Fruit fly (Drosophila melanogaster): ENCODE measurements around the gene Klp3A.

Gene Klp3A

DNA sequence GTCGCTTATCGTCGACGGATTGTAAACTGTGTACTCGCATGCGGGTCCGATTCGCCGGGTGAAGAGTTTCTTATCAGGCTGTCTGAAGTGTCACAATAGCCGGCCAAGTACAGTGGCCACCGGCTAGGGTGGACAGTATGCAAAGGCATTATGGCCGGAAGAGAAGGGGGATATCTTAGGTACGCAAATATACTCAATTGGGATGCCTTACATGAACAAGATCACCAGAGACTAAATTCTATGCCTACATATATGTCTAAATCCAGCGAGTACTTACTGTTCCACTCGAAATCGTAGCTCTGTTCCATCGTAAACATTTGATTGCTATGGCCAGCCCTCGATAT lies 10.1 kb downstream of the Klp3A start (continued):
- peak; percentile 96 for TF ChIP-seq Hnf4 (GFP tag; optimal IDR thresholded peaks at IDR 0.05)
- peak; percentile 97 for TF ChIP-seq rgr (GFP tag; optimal IDR thresholded peaks at IDR 0.05)

dm6 chrX:2593094-2593752 lies 10.6 kb downstream of the Klp3A start:
- TF ChIP-seq ey (GFP tag; optimal IDR thresholded peaks at IDR 0.05) = no peak
- peak in 1 of 2 experiments; percentile 25 for TF ChIP-seq dl (GFP tag; optimal IDR thresholded peaks at IDR 0.05; ENCODE audit: insufficient read depth in 1 of 2, partially characterized antibody in 2 of 2)

DNA sequence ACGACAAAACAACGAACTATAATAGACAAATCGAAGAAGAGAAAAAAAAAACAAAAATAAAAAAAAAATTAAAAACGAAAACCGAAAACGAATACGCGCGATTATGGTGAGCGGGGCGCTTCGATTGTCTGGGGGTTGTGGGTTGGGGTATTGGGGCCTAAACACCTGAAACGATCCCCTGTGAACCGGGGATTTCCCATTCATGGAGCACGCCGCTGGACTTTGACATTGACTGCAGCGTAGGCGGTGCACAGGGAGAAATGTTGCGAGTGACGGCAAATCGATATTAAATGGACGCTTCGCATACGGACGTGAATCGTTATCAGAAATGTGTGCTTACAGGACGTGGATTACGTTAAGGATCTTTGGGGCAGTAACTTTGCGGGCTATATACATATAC lies 11.6 kb downstream of the Klp3A start:
- no peak for TF ChIP-seq GATAd (GFP tag; optimal IDR thresholded peaks at IDR 0.05)
- peak; percentile 43 for TF ChIP-seq Hnf4 (GFP tag; optimal IDR thresholded peaks at IDR 0.05)
- no peak for TF ChIP-seq Rel (GFP tag; optimal IDR thresholded peaks at IDR 0.05)
- peak; percentile 99 for TF ChIP-seq Rel (tag; optimal IDR thresholded peaks at IDR 0.05)

DNA sequence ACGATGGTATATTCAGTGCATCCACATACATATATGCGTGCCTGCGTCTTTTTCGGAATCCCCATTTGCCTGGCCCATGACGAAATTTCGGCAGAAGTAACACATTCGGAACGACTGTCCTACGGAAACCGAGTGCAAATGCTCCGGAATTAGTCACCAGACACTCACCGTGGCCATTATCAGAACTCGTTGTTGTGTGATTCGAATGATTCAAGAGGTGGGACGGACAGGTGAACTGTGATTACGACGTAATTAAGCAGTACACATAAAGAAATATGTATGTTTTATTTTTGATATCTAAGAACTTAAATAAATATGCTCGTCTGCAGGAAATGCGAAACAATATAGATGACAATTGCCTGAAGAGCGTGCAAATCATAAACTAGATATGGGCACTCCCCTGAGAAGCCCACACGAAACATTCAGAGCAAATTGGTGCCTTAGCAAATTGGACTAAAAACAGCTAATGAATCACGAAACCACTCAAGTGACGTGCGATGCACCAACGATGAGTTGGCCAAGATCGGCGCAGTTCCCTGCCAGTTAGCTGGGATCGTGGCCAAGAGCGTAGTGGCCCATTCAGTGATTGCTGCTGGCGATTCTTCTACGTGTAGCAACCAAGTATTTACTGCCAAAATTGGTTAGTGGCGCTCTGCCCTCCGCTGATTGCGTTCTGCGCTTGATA lies 12.4 kb downstream of the Klp3A start:
- peak; percentile 56 for TF ChIP-seq Sp1 (GFP tag; optimal IDR thresholded peaks at IDR 0.05)
- no peak for TF ChIP-seq Dif (GFP tag; optimal IDR thresholded peaks at IDR 0.05; ENCODE audit: partially characterized antibody)
- no peak for TF ChIP-seq sv (GFP tag; optimal IDR thresholded peaks at IDR 0.05)
- no peak for TF ChIP-seq usp (GFP tag; optimal IDR thresholded peaks at IDR 0.05)
- TF ChIP-seq foxo (GFP tag; optimal IDR thresholded peaks at IDR 0.05) = peak in 1 of 2 experiments; percentile 64
- peak; percentile 21 for TF ChIP-seq Jra (GFP tag; optimal IDR thresholded peaks at IDR 0.05)
- TF ChIP-seq dmrt93B (GFP tag; optimal IDR thresholded peaks at IDR 0.05) = peak; percentile 34
- peak; percentile 67 for TF ChIP-seq fru (GFP tag; optimal IDR thresholded peaks at IDR 0.05)
- peak; percentile 46 for TF ChIP-seq rgr (GFP tag; optimal IDR thresholded peaks at IDR 0.05)
- TF ChIP-seq Rel (GFP tag; optimal IDR thresholded peaks at IDR 0.05) = no peak
- peak; percentile 75 for TF ChIP-seq Rel (tag; optimal IDR thresholded peaks at IDR 0.05)
- TF ChIP-seq psq (GFP tag; optimal IDR thresholded peaks at IDR 0.05) = peak; percentile 29
- peak; percentile 60 for TF ChIP-seq ey (GFP tag; optimal IDR thresholded peaks at IDR 0.05)
- no peak for TF ChIP-seq Hr78 (GFP tag; optimal IDR thresholded peaks at IDR 0.05)
- TF ChIP-seq br (GFP tag; optimal IDR thresholded peaks at IDR 0.05) = peak; percentile 43
- peak; percentile 46 for TF ChIP-seq h (GFP tag; optimal IDR thresholded peaks at IDR 0.05)
- peak; percentile 44 for TF ChIP-seq HLH106 (tag; optimal IDR thresholded peaks at IDR 0.05)
- peak; percentile 11 for TF ChIP-seq OdsH (GFP tag; optimal IDR thresholded peaks at IDR 0.05)

DNA sequence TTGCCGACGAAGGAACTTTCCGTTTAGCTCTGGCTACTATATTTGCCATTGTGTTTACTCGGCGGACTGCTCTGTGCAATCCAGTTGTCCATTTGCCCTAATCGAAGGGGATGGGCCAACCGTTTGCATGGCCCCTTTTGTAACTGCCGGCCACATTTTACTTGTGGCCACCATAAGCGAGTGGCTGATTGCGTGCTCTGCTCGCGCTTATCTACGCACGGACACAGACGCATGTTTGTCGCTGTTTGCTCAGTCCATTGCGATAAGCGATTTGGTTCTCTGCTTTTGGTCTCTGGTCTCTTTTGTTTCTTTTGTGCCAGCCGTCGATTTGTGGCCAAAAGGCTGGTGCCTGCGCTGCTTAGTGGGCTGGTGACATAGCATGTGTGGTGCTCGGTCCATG lies 13.2 kb downstream of the Klp3A start:
- TF ChIP-seq dl (GFP tag; optimal IDR thresholded peaks at IDR 0.05; ENCODE audit: insufficient read depth in 1 of 2, partially characterized antibody in 2 of 2) = no peak
- no peak for TF ChIP-seq dmrt93B (GFP tag; optimal IDR thresholded peaks at IDR 0.05)
- TF ChIP-seq Mio (GFP tag; optimal IDR thresholded peaks at IDR 0.05) = no peak
- TF ChIP-seq br (GFP tag; optimal IDR thresholded peaks at IDR 0.05) = no peak
- no peak for TF ChIP-seq woc (GFP tag; optimal IDR thresholded peaks at IDR 0.05)
- no peak for TF ChIP-seq Sp1 (GFP tag; optimal IDR thresholded peaks at IDR 0.05)
- TF ChIP-seq sv (GFP tag; optimal IDR thresholded peaks at IDR 0.05) = no peak
- no peak for TF ChIP-seq Jra (GFP tag; optimal IDR thresholded peaks at IDR 0.05)
- TF ChIP-seq CG9705 (GFP tag; optimal IDR thresholded peaks at IDR 0.05) = no peak

- peak; percentile 89 for TF ChIP-seq psq (GFP tag; optimal IDR thresholded peaks at IDR 0.05)
- peak; percentile 93 for TF ChIP-seq Hr83 (GFP tag; optimal IDR thresholded peaks at IDR 0.05; ENCODE audit: poor library complexity, severe bottlenecking)
- TF ChIP-seq tai (GFP tag; optimal IDR thresholded peaks at IDR 0.05) = no peak
- no peak for TF ChIP-seq lola (GFP tag; optimal IDR thresholded peaks at IDR 0.05)
- TF ChIP-seq dsf (GFP tag; optimal IDR thresholded peaks at IDR 0.05; ENCODE audit: borderline replicate concordance) = peak; percentile 64
- TF ChIP-seq Hr78 (GFP tag; optimal IDR thresholded peaks at IDR 0.05) = no peak
- TF ChIP-seq woc (GFP tag; optimal IDR thresholded peaks at IDR 0.05) = peak; percentile 85
- peak; percentile 97 for TF ChIP-seq ey (GFP tag; optimal IDR thresholded peaks at IDR 0.05)
- peak; percentile 96 for TF ChIP-seq fru (GFP tag; optimal IDR thresholded peaks at IDR 0.05)
- no peak for TF ChIP-seq CrebA (GFP tag; optimal IDR thresholded peaks at IDR 0.05; ENCODE audit: borderline replicate concordance)
- no peak for TF ChIP-seq N (GFP tag; optimal IDR thresholded peaks at IDR 0.05)
- TF ChIP-seq Abd-B (GFP tag; optimal IDR thresholded peaks at IDR 0.05) = no peak
- TF ChIP-seq br (GFP tag; optimal IDR thresholded peaks at IDR 0.05) = peak; percentile 96
- TF ChIP-seq usp (GFP tag; optimal IDR thresholded peaks at IDR 0.05) = no peak
- TF ChIP-seq GATAd (GFP tag; optimal IDR thresholded peaks at IDR 0.05) = peak; percentile 72
- TF ChIP-seq Myc (optimal IDR thresholded peaks at IDR 0.05) = no peak
- TF ChIP-seq foxo (GFP tag; optimal IDR thresholded peaks at IDR 0.05) = peak; percentile 83 to 98
- TF ChIP-seq jim (GFP tag; optimal IDR thresholded peaks at IDR 0.05) = peak; percentile 42
- TF ChIP-seq Vsx2 (GFP tag; optimal IDR thresholded peaks at IDR 0.05; ENCODE audit: partially characterized antibody) = no peak
- TF ChIP-seq Sp1 (GFP tag; optimal IDR thresholded peaks at IDR 0.05) = peak; percentile 88
- peak; percentile 90 for TF ChIP-seq sage (GFP tag; optimal IDR thresholded peaks at IDR 0.05)
- TF ChIP-seq Dif (GFP tag; optimal IDR thresholded peaks at IDR 0.05; ENCODE audit: partially characterized antibody) = no peak
- TF ChIP-seq h (GFP tag; optimal IDR thresholded peaks at IDR 0.05) = peak; percentile 96
Measured at dm6 chrX:2589446-2590038, 14.3 kb downstream of the Klp3A start.
